Worm (Caenorhabditis elegans): ENCODE data around the gene clec-262.

DNA sequence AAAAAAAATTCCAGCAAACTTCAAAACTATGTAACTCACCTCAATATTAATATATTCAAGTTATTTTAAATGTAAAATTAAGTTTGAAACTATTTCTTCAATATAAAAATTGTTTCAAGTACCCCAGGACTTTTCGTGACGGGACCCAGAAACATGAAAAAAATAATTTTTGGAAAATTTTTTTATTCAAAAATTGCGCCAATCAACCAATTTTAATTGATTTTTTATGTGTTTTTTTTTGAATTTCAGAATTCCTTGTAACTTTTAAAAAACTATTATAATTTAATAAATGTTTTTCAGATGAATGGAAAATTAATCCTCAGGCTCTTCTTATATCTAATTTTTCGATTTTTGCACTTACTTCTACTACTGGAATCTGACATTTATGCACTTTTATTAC lies 14.0 kb upstream of the clec-262 start, which contains the start of gene ZC15.5:
- TF ChIP-seq dao-5 (tag; optimal IDR thresholded peaks at IDR 0.05): no peak
- no peak for TF ChIP-seq him-1 (tag; optimal IDR thresholded peaks at IDR 0.05)
